Fruit fly (Drosophila melanogaster): ENCODE data around the gene CCT6.

The CCT6 gene

dm6 chrX:15745905-15746681 is at the start of gene CCT6, which contains the start of gene CG8944 (continued):
- TF ChIP-seq CG3163 (GFP tag; optimal IDR thresholded peaks at IDR 0.05), result no peak
- no peak for TF ChIP-seq croc (GFP tag; conservative IDR thresholded peaks at IDR 0.05)
- no peak for TF ChIP-seq CG34422 (GFP tag; IDR thresholded peaks at IDR 0.05)
- no peak for TF ChIP-seq NFAT (GFP tag; IDR thresholded peaks at IDR 0.05)
- no peak for TF ChIP-seq gsb (GFP tag; IDR thresholded peaks at IDR 0.05)
- no peak for TF ChIP-seq CG10366 (GFP tag; IDR thresholded peaks at IDR 0.05)
- TF ChIP-seq CrebB (tag; optimal IDR thresholded peaks at IDR 0.05), result no peak
- TF ChIP-seq stc (GFP tag; IDR thresholded peaks at IDR 0.05), result no peak
- no peak for TF ChIP-seq corto (GFP tag; optimal IDR thresholded peaks at IDR 0.05)
- no peak for TF ChIP-seq fd64A (GFP tag; optimal IDR thresholded peaks at IDR 0.05)
- no peak for TF ChIP-seq chn (GFP tag; optimal IDR thresholded peaks at IDR 0.05)
- no peak for TF ChIP-seq prd (optimal IDR thresholded peaks at IDR 0.05)
- TF ChIP-seq prd (GFP tag; IDR thresholded peaks at IDR 0.05), result no peak; the same call in 2 of the 3 replicates
- no peak for TF ChIP-seq pb (GFP tag; optimal IDR thresholded peaks at IDR 0.05)
- no peak for TF ChIP-seq jing (GFP tag; optimal IDR thresholded peaks at IDR 0.05)
- TF ChIP-seq CG16779 (GFP tag; IDR thresholded peaks at IDR 0.05), result no peak
- no peak for TF ChIP-seq CG11504 (tag; optimal IDR thresholded peaks at IDR 0.05)
- no peak for TF ChIP-seq Chrac-16 (GFP tag; optimal IDR thresholded peaks at IDR 0.05)
- no peak for TF ChIP-seq CG10321 (GFP tag; IDR thresholded peaks at IDR 0.05)
- no peak for TF ChIP-seq CG1647 (GFP tag; optimal IDR thresholded peaks at IDR 0.05)
- TF ChIP-seq CG15011 (GFP tag; optimal IDR thresholded peaks at IDR 0.05), result no peak
- TF ChIP-seq D19A (tag; optimal IDR thresholded peaks at IDR 0.05), result peak; percentile 17
- TF ChIP-seq Six4 (GFP tag; optimal IDR thresholded peaks at IDR 0.05), result no peak
- TF ChIP-seq CG3995 (GFP tag; optimal IDR thresholded peaks at IDR 0.05), result peak; percentile 91
- TF ChIP-seq Dref (GFP tag; IDR thresholded peaks at IDR 0.05), result peak; percentile 71
- TF ChIP-seq lbe (GFP tag; optimal IDR thresholded peaks at IDR 0.05), result no peak
- TF ChIP-seq CG8359 (GFP tag; optimal IDR thresholded peaks at IDR 0.05; ENCODE audit: borderline replicate concordance), result no peak
- TF ChIP-seq Camta (GFP tag; optimal IDR thresholded peaks at IDR 0.05), result no peak
- TF ChIP-seq kah (GFP tag; optimal IDR thresholded peaks at IDR 0.05), result no peak
- peak in 1 of 2 experiments; percentile 93 for TF ChIP-seq insv (GFP tag; optimal IDR thresholded peaks at IDR 0.05)
- TF ChIP-seq CG7556 (GFP tag; optimal IDR thresholded peaks at IDR 0.05), result no peak
- no peak for TF ChIP-seq CG10274 (GFP tag; optimal IDR thresholded peaks at IDR 0.05)
- no peak for TF ChIP-seq dysf (GFP tag; IDR thresholded peaks at IDR 0.05)
- no peak for TF ChIP-seq NfI (GFP tag; optimal IDR thresholded peaks at IDR 0.05)
- no peak for TF ChIP-seq YL-1 (GFP tag; optimal IDR thresholded peaks at IDR 0.05)
- no peak for TF ChIP-seq cad (GFP tag; optimal IDR thresholded peaks at IDR 0.05)
- no peak for TF ChIP-seq CG15479 (GFP tag; optimal IDR thresholded peaks at IDR 0.05)
- peak; percentile 30 for TF ChIP-seq CG15514 (GFP tag; optimal IDR thresholded peaks at IDR 0.05)
- TF ChIP-seq CG8281 (tag; optimal IDR thresholded peaks at IDR 0.05), result no peak
- TF ChIP-seq B-H2 (GFP tag; optimal IDR thresholded peaks at IDR 0.05), result no peak
- TF ChIP-seq CG2129 (GFP tag; IDR thresholded peaks at IDR 0.05; ENCODE audit: partially characterized antibody), result no peak
- TF ChIP-seq tap (tag; optimal IDR thresholded peaks at IDR 0.05), result no peak
- no peak for TF ChIP-seq GATAe (GFP tag; conservative IDR thresholded peaks at IDR 0.05)
- TF ChIP-seq CG10959 (GFP tag; IDR thresholded peaks at IDR 0.05), result no peak
- no peak for TF ChIP-seq Myb (GFP tag; optimal IDR thresholded peaks at IDR 0.05)
- no peak for TF ChIP-seq CG12219 (GFP tag; optimal IDR thresholded peaks at IDR 0.05)
- no peak for TF ChIP-seq CG13296 (GFP tag; optimal IDR thresholded peaks at IDR 0.05)
- TF ChIP-seq CG6854 (GFP tag; optimal IDR thresholded peaks at IDR 0.05), result no peak
- TF ChIP-seq cato (GFP tag; optimal IDR thresholded peaks at IDR 0.05; ENCODE audit: borderline replicate concordance), result no peak
- TF ChIP-seq CG10431 (GFP tag; optimal IDR thresholded peaks at IDR 0.05), result no peak
- no peak for TF ChIP-seq kni (GFP tag; optimal IDR thresholded peaks at IDR 0.05)

Data from whole organism, embryonic.